Fruit fly (Drosophila melanogaster) whole organism, embryonic: ENCODE measurements around the gene CG2816.

Experiments
- Aef1 ChIP-seq: fragments of 200-800 bp; sonication (Bioruptor generic); IDR thresholded peaks from 3 replicates; pipeline ENCODE4 v1.3.6; 2022; ENCODE audit warnings: missing biosample characterization, missing genetic modification characterization
- Antp ChIP-seq: fragments of 200-800 bp; sonication (Bioruptor generic); optimal IDR thresholded peaks from 3 replicates; lab custom pipeline; 2016; ENCODE audit warnings: missing biosample characterization, missing genetic modification characterization
- CG10979 ChIP-seq: fragments of 200-800 bp; sonication (Bioruptor generic); optimal IDR thresholded peaks from 2 replicates; lab custom pipeline; 2018; ENCODE audit warnings: missing biosample characterization, mild to moderate bottlenecking, missing genetic modification characterization, moderate library complexity
- CG12219 ChIP-seq: fragments of 200-800 bp; sonication (Bioruptor generic); optimal IDR thresholded peaks from 3 replicates; lab custom pipeline; 2018; ENCODE audit warnings: missing biosample characterization, mild to moderate bottlenecking, missing genetic modification characterization
- CG12942 ChIP-seq: fragments of 200-800 bp; sonication (Bioruptor generic); optimal IDR thresholded peaks from 3 replicates; lab custom pipeline; 2016; ENCODE audit warnings: missing biosample characterization, missing genetic modification characterization
- CG14441 ChIP-seq: fragments of 200-800 bp; sonication (Bioruptor generic); IDR thresholded peaks from 2 replicates; pipeline ENCODE4 v1.3.6; 2022; ENCODE audit warnings: missing biosample characterization, missing genetic modification characterization
- CG14710 ChIP-seq: fragments of 200-800 bp; sonication (Bioruptor generic); optimal IDR thresholded peaks from 3 replicates; lab custom pipeline; 2019; ENCODE audit warnings: missing biosample characterization, mild to moderate bottlenecking, missing genetic modification characterization, moderate library complexity
- CG15696 ChIP-seq: fragments of 200-800 bp; sonication (Bioruptor generic); optimal IDR thresholded peaks from 2 replicates; lab custom pipeline; 2019; ENCODE audit warnings: missing biosample characterization, mild to moderate bottlenecking, missing genetic modification characterization, moderate library complexity
- CG17829 ChIP-seq: fragments of 200-800 bp; optimal IDR thresholded peaks from 2 replicates; lab custom pipeline; 2019; ENCODE audit warnings: missing biosample characterization, mild to moderate bottlenecking, missing genetic modification characterization, moderate library complexity
- CG18476 ChIP-seq: fragments of 200-800 bp; sonication (Bioruptor generic); optimal IDR thresholded peaks from 2 replicates; lab custom pipeline; 2016; ENCODE audit warnings: missing biosample characterization, mild to moderate bottlenecking, missing genetic modification characterization
- CG18599 ChIP-seq: fragments of 200-800 bp; sonication (Bioruptor generic); optimal IDR thresholded peaks from 3 replicates; lab custom pipeline; 2017; ENCODE audit warnings: missing biosample characterization, missing genetic modification characterization, mild to moderate bottlenecking, moderate library complexity, missing genetic modification reagents
- CG30431 ChIP-seq: fragments of 200-800 bp; sonication (Bioruptor generic); optimal IDR thresholded peaks from 2 replicates; lab custom pipeline; 2017; ENCODE audit warnings: missing biosample characterization, missing genetic modification characterization
- CG3847 ChIP-seq: fragments of 200-800 bp; sonication (Bioruptor generic); IDR thresholded peaks from 2 replicates; pipeline ENCODE4 v1.3.6; 2022; ENCODE audit warnings: missing biosample characterization, missing genetic modification characterization
- CG4282 ChIP-seq: fragments of 200-800 bp; sonication (Bioruptor generic); optimal IDR thresholded peaks from 2 replicates; lab custom pipeline; 2016; ENCODE audit warnings: missing biosample characterization, missing genetic modification characterization
- CG4617 ChIP-seq: fragments of 200-800 bp; sonication (Bioruptor generic); optimal IDR thresholded peaks from 3 replicates; lab custom pipeline; 2016; ENCODE audit warnings: missing biosample characterization, missing genetic modification characterization, borderline replicate concordance
- CG4820 ChIP-seq: fragments of 200-800 bp; sonication (Bioruptor generic); optimal IDR thresholded peaks from 3 replicates; lab custom pipeline; 2016; ENCODE audit warnings: missing biosample characterization, missing genetic modification characterization
- CG6689 ChIP-seq: fragments of 200-800 bp; sonication (Bioruptor generic); IDR thresholded peaks from 2 replicates; pipeline ENCODE4 v1.3.6; 2022; ENCODE audit warnings: missing biosample characterization, missing genetic modification characterization
- CG6791 ChIP-seq: fragments of 200-800 bp; sonication (Bioruptor generic); IDR thresholded peaks from 3 replicates; pipeline ENCODE4 v1.3.6; 2022; ENCODE audit warnings: missing biosample characterization, missing genetic modification characterization; ENCODE audit not compliant: partially characterized antibody
- CG8765 ChIP-seq: fragments of 200-800 bp; sonication (Bioruptor generic); IDR thresholded peaks from 2 replicates; pipeline ENCODE4 v1.3.6; 2022; ENCODE audit warnings: missing biosample characterization, missing genetic modification characterization
- CG9817 ChIP-seq: fragments of 200-800 bp; sonication (Bioruptor generic); optimal IDR thresholded peaks from 2 replicates; lab custom pipeline; 2018; ENCODE audit warnings: missing biosample characterization, mild to moderate bottlenecking, missing genetic modification characterization, moderate library complexity
- Dfd ChIP-seq, 2 experiments: fragments of >200 bp; optimal IDR thresholded peaks; 2 replicates each; lab custom pipeline; 2017; ENCODE audit warnings: missing biosample characterization in 2 of 2, missing genetic modification characterization in 2 of 2
- Dll ChIP-seq: fragments of 200-800 bp; sonication (Bioruptor generic); IDR thresholded peaks from 4 replicates; pipeline ENCODE4 v1.3.6; 2022; ENCODE audit warnings: missing biosample characterization, missing genetic modification characterization; ENCODE audit not compliant: partially characterized antibody
- Doc3 ChIP-seq: fragments of 200-800 bp; sonication (Bioruptor generic); IDR thresholded peaks from 3 replicates; pipeline ENCODE4 v1.3.6; 2022; ENCODE audit warnings: missing biosample characterization, missing genetic modification characterization; ENCODE audit not compliant: partially characterized antibody
- Ets65A ChIP-seq: fragments of 200-800 bp; sonication (Bioruptor generic); peaks from one replicate; lab custom pipeline; 2016; ENCODE audit warnings: missing biosample characterization, missing genetic modification characterization
- HHEX ChIP-seq: fragments of 200-800 bp; sonication (Bioruptor generic); optimal IDR thresholded peaks from 3 replicates; lab custom pipeline; 2017; ENCODE audit warnings: missing biosample characterization, mild to moderate bottlenecking, missing genetic modification characterization, missing genetic modification reagents
- HLH4C ChIP-seq: fragments of 200-800 bp; sonication (Bioruptor generic); IDR thresholded peaks from 3 replicates; pipeline ENCODE4 v1.3.6; 2022; ENCODE audit warnings: missing biosample characterization, missing genetic modification characterization; ENCODE audit not compliant: partially characterized antibody
- HmgZ ChIP-seq: fragments of 200-800 bp; sonication (Bioruptor generic); optimal IDR thresholded peaks from 2 replicates; lab custom pipeline; 2018; ENCODE audit warnings: missing biosample characterization, mild to moderate bottlenecking, missing genetic modification characterization
- Lpt ChIP-seq: fragments of >200 bp; optimal IDR thresholded peaks from 2 replicates; lab custom pipeline; 2018; ENCODE audit warnings: missing biosample characterization, missing genetic modification characterization
- NK7.1 ChIP-seq: fragments of 200-800 bp; sonication (Bioruptor generic); optimal IDR thresholded peaks from 3 replicates; lab custom pipeline; 2016; ENCODE audit warnings: missing biosample characterization, missing genetic modification characterization
- Sox100B ChIP-seq: fragments of 200-800 bp; sonication (Bioruptor generic); optimal IDR thresholded peaks from 3 replicates; lab custom pipeline; 2018; ENCODE audit warnings: missing biosample characterization, mild to moderate bottlenecking, missing genetic modification characterization
- Stat92E ChIP-seq, 3 experiments: fragments of >200 bp in 2 of 3; fragments of 200-800 bp in 1 of 3; sonication (Bioruptor generic) in 1 of 3; optimal IDR thresholded peaks; 2 replicates each; lab custom pipeline; 2017 to 2019; ENCODE audit warnings: missing biosample characterization in 3 of 3, missing genetic modification characterization in 3 of 3, mild to moderate bottlenecking in 1 of 3, moderate library complexity in 1 of 3
- ac ChIP-seq: fragments of 200-800 bp; sonication (Bioruptor generic); optimal IDR thresholded peaks from 3 replicates; lab custom pipeline; 2017; ENCODE audit warnings: missing biosample characterization, mild to moderate bottlenecking, missing genetic modification characterization
- bab2 ChIP-seq: fragments of 200-800 bp; sonication (Bioruptor generic); optimal IDR thresholded peaks from 2 replicates; lab custom pipeline; 2016; ENCODE audit warnings: missing biosample characterization, missing genetic modification characterization
- bsh ChIP-seq, 2 experiments: fragments of 200-800 bp; sonication (Bioruptor generic); optimal IDR thresholded peaks; 2 replicates each; lab custom pipeline; 2017 to 2018; ENCODE audit warnings: mild to moderate bottlenecking in 2 of 2, missing biosample characterization in 2 of 2, missing genetic modification characterization in 2 of 2, moderate library complexity in 1 of 2
- btn ChIP-seq: fragments of 200-800 bp; sonication (Bioruptor generic); optimal IDR thresholded peaks from 2 replicates; lab custom pipeline; 2016; ENCODE audit warnings: missing biosample characterization, missing genetic modification characterization
- en ChIP-seq: fragments of 200-800 bp; sonication (Bioruptor generic); optimal IDR thresholded peaks from 2 replicates; lab custom pipeline; 2016; ENCODE audit warnings: missing biosample characterization, missing genetic modification characterization
- ewg ChIP-seq: fragments of 200-800 bp; sonication (Bioruptor generic); optimal IDR thresholded peaks from 3 replicates; lab custom pipeline; 2017; ENCODE audit warnings: mild to moderate bottlenecking, missing biosample characterization, missing genetic modification reagents, missing genetic modification characterization
- eyg ChIP-seq: fragments of 200-800 bp; sonication (Bioruptor generic); optimal IDR thresholded peaks from 3 replicates; lab custom pipeline; 2016; ENCODE audit warnings: missing biosample characterization, missing genetic modification characterization
- fru ChIP-seq: fragments of >200 bp; optimal IDR thresholded peaks from 2 replicates; lab custom pipeline; 2017
- gem ChIP-seq: fragments of 200-800 bp; sonication (Bioruptor generic); optimal IDR thresholded peaks from 2 replicates; lab custom pipeline; 2019; ENCODE audit warnings: missing biosample characterization, mild to moderate bottlenecking, missing genetic modification characterization, moderate library complexity
- kah ChIP-seq: fragments of 200-800 bp; sonication (Bioruptor generic); optimal IDR thresholded peaks from 2 replicates; lab custom pipeline; 2018; ENCODE audit warnings: missing biosample characterization, mild to moderate bottlenecking, missing genetic modification characterization
- lilli ChIP-seq: fragments of 200-800 bp; sonication (Bioruptor generic); optimal IDR thresholded peaks from 3 replicates; lab custom pipeline; 2016; ENCODE audit warnings: missing biosample characterization, missing genetic modification characterization
- nerfin-1 ChIP-seq: fragments of 200-800 bp; sonication (Bioruptor generic); optimal IDR thresholded peaks from 3 replicates; lab custom pipeline; 2019; ENCODE audit warnings: missing biosample characterization, mild to moderate bottlenecking, missing genetic modification characterization, moderate library complexity
- phol ChIP-seq: fragments of 200-800 bp; sonication (Bioruptor generic); optimal IDR thresholded peaks from 3 replicates; lab custom pipeline; 2018; ENCODE audit warnings: missing biosample characterization, mild to moderate bottlenecking, missing genetic modification characterization, moderate library complexity
- pita ChIP-seq: fragments of 200-800 bp; sonication (Bioruptor generic); optimal IDR thresholded peaks from 2 replicates; lab custom pipeline; 2017; ENCODE audit warnings: missing biosample characterization, mild to moderate bottlenecking, missing genetic modification characterization
- sisA ChIP-seq: fragments of 200-800 bp; sonication (Bioruptor generic); IDR thresholded peaks from 2 replicates; pipeline ENCODE4 v1.3.6; 2022; ENCODE audit warnings: missing biosample characterization, missing genetic modification characterization
- stwl ChIP-seq: fragments of 200-800 bp; sonication (Bioruptor generic); optimal IDR thresholded peaks from 3 replicates; lab custom pipeline; 2018; ENCODE audit warnings: missing biosample characterization, mild to moderate bottlenecking, missing genetic modification characterization, moderate library complexity
- tap ChIP-seq: fragments of 200-800 bp; optimal IDR thresholded peaks from 3 replicates; lab custom pipeline; 2019; ENCODE audit warnings: missing biosample characterization, mild to moderate bottlenecking, missing genetic modification characterization, moderate library complexity
- tin ChIP-seq: fragments of 200-800 bp; sonication (Bioruptor generic); optimal IDR thresholded peaks from 3 replicates; lab custom pipeline; 2016; ENCODE audit warnings: missing biosample characterization, missing genetic modification characterization
- tio ChIP-seq: fragments of 200-800 bp; sonication (Bioruptor generic); optimal IDR thresholded peaks from 2 replicates; lab custom pipeline; 2017; ENCODE audit warnings: missing biosample characterization, missing genetic modification characterization, inconsistent platforms
- twi ChIP-seq: fragments of 200-800 bp; optimal IDR thresholded peaks from 2 replicates; lab custom pipeline; 2019; ENCODE audit warnings: missing biosample characterization, mild to moderate bottlenecking, missing genetic modification characterization, moderate library complexity

CG2816 gene

dm6 chr2L:3675770-3676169 is 27.7 kb upstream of the CG2816 start (continued):
- TF ChIP-seq sisA (GFP tag; lab: Robert Waterston, UW) (peak; percentile 63), CG12219 (GFP tag; lab: Kevin White, UChicago) (peak; percentile 26), Doc3 (no peak), CG6791 (no peak), kah (GFP tag; lab: Kevin White, UChicago) (no peak), HLH4C (no peak), CG18599 (GFP tag; lab: Kevin White, UChicago) (no peak), eyg (GFP tag; lab: Kevin White, UChicago) (no peak), CG8765 (GFP tag; lab: Robert Waterston, UW) (peak; percentile 55; the same call in 1 of the 2 replicates), Ets65A (GFP tag; lab: Kevin White, UChicago) (peak; percentile 77), CG14710 (tag; lab: Kevin White, UChicago) (peak; percentile 41), Aef1 (GFP tag; lab: Robert Waterston, UW) (0 out of 3 replicates have a peak, but pooled peaks have one; percentile 12), CG12942 (GFP tag; lab: Kevin White, UChicago) (no peak), lilli (peak; percentile 9), btn (GFP tag; lab: Kevin White, UChicago) (no peak), phol (tag; lab: Kevin White, UChicago) (peak; percentile 58), twi (tag; lab: Kevin White, UChicago) (no peak), CG15696 (peak; percentile 41), nerfin-1 (tag; lab: Kevin White, UChicago) (peak; percentile 19), CG6689 (GFP tag; lab: Robert Waterston, UW) (peak; percentile 42), CG18476 (no peak), HHEX (GFP tag; lab: Kevin White, UChicago) (no peak), CG14441 (GFP tag; lab: Robert Waterston, UW) (0 out of 2 replicates have a peak, but pooled peaks have one; percentile 20), HmgZ (no peak), CG30431 (GFP tag; lab: Kevin White, UChicago) (peak; percentile 24), Dll (GFP tag; lab: Robert Waterston, UW) (no peak), ewg (peak; percentile 6), bab2 (no peak), fru (lab: Kevin White, UChicago) (no peak), Lpt (GFP tag; lab: Kevin White, UChicago) (no peak), CG9817 (peak; percentile 4), pita (no peak), en (no peak), tin (GFP tag; lab: Kevin White, UChicago) (peak; percentile 31), CG4820 (GFP tag; lab: Kevin White, UChicago) (peak; percentile 47), bsh (GFP tag; optimal IDR thresholded peaks at IDR 0.05; lab: Kevin White, UChicago) (peak in 1 of 2 experiments; percentile 66), tap (tag; lab: Kevin White, UChicago) (peak; percentile 11), Dfd (GFP tag; optimal IDR thresholded peaks at IDR 0.05; lab: Kevin White, UChicago) (no peak), CG17829 (tag; lab: Kevin White, UChicago) (peak; percentile 52), tio (GFP tag; lab: Kevin White, UChicago) (no peak), CG4617 (GFP tag; lab: Kevin White, UChicago) (no peak), NK7.1 (no peak), Sox100B (GFP tag; lab: Kevin White, UChicago) (no peak), stwl (tag; lab: Kevin White, UChicago) (no peak), CG10979 (tag; lab: Kevin White, UChicago) (peak; percentile 61), Antp (GFP tag; lab: Kevin White, UChicago) (peak; percentile 20), gem (tag; lab: Kevin White, UChicago) (peak; percentile 55), Stat92E (GFP tag; optimal IDR thresholded peaks at IDR 0.05; lab: Kevin White, UChicago) (no peak), CG4282 (GFP tag; lab: Kevin White, UChicago) (no peak), CG3847 (GFP tag; lab: Robert Waterston, UW) (peak; percentile 10; the same call in 1 of the 2 replicates), ac (GFP tag; lab: Kevin White, UChicago) (no peak)
